Worm (Caenorhabditis elegans): Measurements from ENCODE around the gene ZK970.8.

DNA sequence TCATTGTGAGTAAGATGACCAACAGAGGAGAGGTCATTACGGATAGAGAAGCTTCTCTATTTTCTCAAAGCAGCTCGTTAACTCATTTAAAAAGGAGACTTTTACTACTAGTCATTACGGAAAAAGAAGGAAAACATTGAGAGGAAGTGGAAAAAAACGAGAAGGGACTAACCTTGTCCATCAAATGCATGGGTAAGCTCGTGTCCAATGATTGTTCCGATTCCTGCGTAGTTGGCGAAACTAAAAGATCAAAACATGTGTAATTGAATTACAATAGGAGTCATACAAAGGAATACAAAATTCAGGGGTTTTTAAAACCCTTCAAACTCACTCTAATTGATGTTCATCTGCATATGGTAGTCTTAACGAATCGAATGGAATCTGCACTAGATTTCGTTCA lies 24.4 kb upstream of the ZK970.8 start:
- TF ChIP-seq tbp1 (GFP tag; optimal IDR thresholded peaks at IDR 0.05) (no peak), tbx-9 (tag; optimal IDR thresholded peaks at IDR 0.05; ENCODE audit: borderline replicate concordance) (no peak), rpc-1 (optimal IDR thresholded peaks at IDR 0.05) (no peak), rpc-1 (tag; optimal IDR thresholded peaks at IDR 0.05) (no peak), T07F8.4 (tag; optimal IDR thresholded peaks at IDR 0.05) (no peak), C17E4.6 (GFP tag; IDR thresholded peaks at IDR 0.05) (no peak), pha-4 (tag; optimal IDR thresholded peaks at IDR 0.05) (no peak), ceh-100 (GFP tag; IDR thresholded peaks at IDR 0.05) (no peak), nhr-90 (tag; optimal IDR thresholded peaks at IDR 0.05) (no peak), hrde-1 (tag; optimal IDR thresholded peaks at IDR 0.05; ENCODE audit: borderline replicate concordance) (no peak), unc-130 (GFP tag; optimal IDR thresholded peaks at IDR 0.05) (no peak), nhr-80 (tag; optimal IDR thresholded peaks at IDR 0.05) (no peak), madf-10 (tag; optimal IDR thresholded peaks at IDR 0.05) (no peak), F22D6.2 (tag; optimal IDR thresholded peaks at IDR 0.05) (no peak)
